Fruit fly (Drosophila melanogaster) whole organism, prepupa: ENCODE results near the gene CSN5.

ENCODE experiments used
- CG1621 ChIP-seq: fragments of 200-800 bp; sonication (Bioruptor generic); optimal IDR thresholded peaks from 3 replicates; lab custom pipeline; 2018; ENCODE audit warnings: missing biosample characterization, mild to moderate bottlenecking, missing genetic modification characterization
- CG16779 ChIP-seq: fragments of 200-800 bp; sonication (Bioruptor generic); optimal IDR thresholded peaks from 3 replicates; lab custom pipeline; 2017; ENCODE audit warnings: missing biosample characterization, mild to moderate bottlenecking, missing genetic modification characterization
- CG3032 ChIP-seq: fragments of 200-800 bp; optimal IDR thresholded peaks from 2 replicates; lab custom pipeline; 2019; ENCODE audit warnings: missing biosample characterization, mild to moderate bottlenecking, missing genetic modification characterization, moderate library complexity
- CG31627 ChIP-seq: fragments of 200-800 bp; sonication (Bioruptor generic); optimal IDR thresholded peaks from 3 replicates; lab custom pipeline; 2016; ENCODE audit warnings: missing biosample characterization, missing genetic modification characterization
- CG32006 ChIP-seq: fragments of 200-800 bp; sonication (Bioruptor generic); optimal IDR thresholded peaks from 3 replicates; lab custom pipeline; 2017; ENCODE audit warnings: missing biosample characterization, mild to moderate bottlenecking, missing genetic modification characterization
- CG34406 ChIP-seq: fragments of 200-800 bp; sonication (Bioruptor generic); optimal IDR thresholded peaks from 3 replicates; lab custom pipeline; 2016; ENCODE audit warnings: missing biosample characterization, missing genetic modification characterization
- CG6163 ChIP-seq: fragments of 200-800 bp; sonication (Bioruptor generic); IDR thresholded peaks from 3 replicates; pipeline ENCODE4 v1.3.6; 2022; ENCODE audit warnings: missing biosample characterization, missing genetic modification characterization
- CG6808 ChIP-seq: fragments of 200-800 bp; sonication (Bioruptor generic); optimal IDR thresholded peaks from 3 replicates; lab custom pipeline; 2017; ENCODE audit warnings: missing biosample characterization, missing genetic modification characterization, mild to moderate bottlenecking, moderate library complexity, missing genetic modification reagents
- CG6854 ChIP-seq: fragments of 200-800 bp; sonication (Bioruptor generic); optimal IDR thresholded peaks from 2 replicates; lab custom pipeline; 2017; ENCODE audit warnings: missing biosample characterization, mild to moderate bottlenecking, missing genetic modification characterization
- CG8119 ChIP-seq: fragments of 200-800 bp; sonication (Bioruptor generic); IDR thresholded peaks from 3 replicates; pipeline ENCODE4 v1.3.6; 2022; ENCODE audit warnings: missing biosample characterization, missing genetic modification characterization
- CG9139 ChIP-seq: fragments of 200-800 bp; sonication (Bioruptor generic); optimal IDR thresholded peaks from 3 replicates; lab custom pipeline; 2017; ENCODE audit warnings: missing biosample characterization, mild to moderate bottlenecking, missing genetic modification characterization
- Eip75B ChIP-seq: fragments of 200-800 bp; sonication (Bioruptor generic); optimal IDR thresholded peaks from 3 replicates; lab custom pipeline; 2016; ENCODE audit warnings: missing biosample characterization, missing genetic modification characterization
- Eip78C ChIP-seq: fragments of 200-800 bp; sonication (Bioruptor generic); peaks from one replicate; lab custom pipeline; 2016; ENCODE audit warnings: missing biosample characterization, missing genetic modification characterization
- Ets21C ChIP-seq: fragments of 200-800 bp; sonication (Bioruptor generic); optimal IDR thresholded peaks from 3 replicates; lab custom pipeline; 2016; ENCODE audit warnings: missing biosample characterization, missing genetic modification characterization
- Ets96B ChIP-seq: fragments of 200-800 bp; optimal IDR thresholded peaks from 2 replicates; lab custom pipeline; 2019; ENCODE audit warnings: missing biosample characterization, mild to moderate bottlenecking, missing genetic modification characterization, moderate library complexity
- Gug ChIP-seq: fragments of 200-800 bp; sonication (Bioruptor generic); IDR thresholded peaks from 2 replicates; pipeline ENCODE4 v1.3.6; 2022; ENCODE audit warnings: missing biosample characterization, missing genetic modification characterization
- Hr39 ChIP-seq: fragments of 200-800 bp; sonication (Bioruptor generic); optimal IDR thresholded peaks from 2 replicates; lab custom pipeline; 2016; ENCODE audit warnings: missing biosample characterization, missing genetic modification characterization
- Hr4 ChIP-seq: fragments of 200-800 bp; sonication (Bioruptor generic); optimal IDR thresholded peaks from 3 replicates; lab custom pipeline; 2016; ENCODE audit warnings: missing biosample characterization, missing genetic modification characterization
- Lpt ChIP-seq: fragments of 200-800 bp; sonication (Bioruptor generic); optimal IDR thresholded peaks from 3 replicates; lab custom pipeline; 2016; ENCODE audit warnings: missing biosample characterization, missing genetic modification characterization
- OdsH ChIP-seq: fragments of 200-800 bp; sonication (Bioruptor generic); optimal IDR thresholded peaks from 3 replicates; lab custom pipeline; 2016; ENCODE audit warnings: missing biosample characterization, missing genetic modification characterization
- Sox102F ChIP-seq: fragments of 200-800 bp; sonication (Bioruptor generic); optimal IDR thresholded peaks from 2 replicates; lab custom pipeline; 2016; ENCODE audit warnings: missing biosample characterization, mild to moderate bottlenecking, missing genetic modification characterization
- cyc ChIP-seq: fragments of 200-800 bp; sonication (Bioruptor generic); optimal IDR thresholded peaks from 3 replicates; lab custom pipeline; 2016; ENCODE audit warnings: missing biosample characterization, missing genetic modification characterization
- dac ChIP-seq: fragments of 200-800 bp; sonication (Bioruptor generic); optimal IDR thresholded peaks from 2 replicates; lab custom pipeline; 2017; ENCODE audit warnings: missing biosample characterization, mild to moderate bottlenecking, missing genetic modification characterization
- dsx ChIP-seq: fragments of 200-800 bp; optimal IDR thresholded peaks from 3 replicates; lab custom pipeline; 2019; ENCODE audit warnings: missing biosample characterization, mild to moderate bottlenecking, missing genetic modification characterization, moderate library complexity; ENCODE audit not compliant: poor library complexity, severe bottlenecking
- fd59A ChIP-seq: fragments of 200-800 bp; sonication (Bioruptor generic); optimal IDR thresholded peaks from 2 replicates; lab custom pipeline; 2017; ENCODE audit warnings: missing biosample characterization, mild to moderate bottlenecking, missing genetic modification characterization, missing genetic modification reagents
- fd85E ChIP-seq: fragments of 200-800 bp; sonication (Bioruptor generic); optimal IDR thresholded peaks from 3 replicates; lab custom pipeline; 2016; ENCODE audit warnings: missing biosample characterization, missing genetic modification characterization
- fkh ChIP-seq: fragments of 200-800 bp; sonication (Bioruptor generic); optimal IDR thresholded peaks from 3 replicates; lab custom pipeline; 2017; ENCODE audit warnings: missing biosample characterization, mild to moderate bottlenecking, missing genetic modification characterization, moderate library complexity
- lz ChIP-seq: fragments of 200-800 bp; sonication (Bioruptor generic); optimal IDR thresholded peaks from 3 replicates; lab custom pipeline; 2016; ENCODE audit warnings: missing biosample characterization, missing genetic modification characterization
- net ChIP-seq: fragments of 200-800 bp; sonication (Bioruptor generic); optimal IDR thresholded peaks from 3 replicates; lab custom pipeline; 2016; ENCODE audit warnings: missing biosample characterization, missing genetic modification characterization
- pdm3 ChIP-seq: fragments of 200-800 bp; sonication (Bioruptor generic); optimal IDR thresholded peaks from 3 replicates; lab custom pipeline; 2016; ENCODE audit warnings: missing biosample characterization, missing genetic modification characterization
- spab ChIP-seq: fragments of 200-800 bp; sonication (Bioruptor generic); optimal IDR thresholded peaks from 2 replicates; lab custom pipeline; 2017; ENCODE audit warnings: missing biosample characterization, mild to moderate bottlenecking, missing genetic modification characterization, missing genetic modification reagents
- ss ChIP-seq, 2 experiments: fragments of 200-800 bp; sonication (Bioruptor generic); optimal IDR thresholded peaks; 2 replicates in 1 of 2; 3 replicates in 1 of 2; lab custom pipeline; 2017 to 2018; ENCODE audit warnings: mild to moderate bottlenecking in 2 of 2, missing biosample characterization in 2 of 2, missing genetic modification characterization in 2 of 2, moderate library complexity in 1 of 2
- svp ChIP-seq: fragments of 200-800 bp; sonication (Bioruptor generic); peaks from one replicate; lab custom pipeline; 2016; ENCODE audit warnings: missing biosample characterization, missing genetic modification characterization

CSN5 gene

DNA sequence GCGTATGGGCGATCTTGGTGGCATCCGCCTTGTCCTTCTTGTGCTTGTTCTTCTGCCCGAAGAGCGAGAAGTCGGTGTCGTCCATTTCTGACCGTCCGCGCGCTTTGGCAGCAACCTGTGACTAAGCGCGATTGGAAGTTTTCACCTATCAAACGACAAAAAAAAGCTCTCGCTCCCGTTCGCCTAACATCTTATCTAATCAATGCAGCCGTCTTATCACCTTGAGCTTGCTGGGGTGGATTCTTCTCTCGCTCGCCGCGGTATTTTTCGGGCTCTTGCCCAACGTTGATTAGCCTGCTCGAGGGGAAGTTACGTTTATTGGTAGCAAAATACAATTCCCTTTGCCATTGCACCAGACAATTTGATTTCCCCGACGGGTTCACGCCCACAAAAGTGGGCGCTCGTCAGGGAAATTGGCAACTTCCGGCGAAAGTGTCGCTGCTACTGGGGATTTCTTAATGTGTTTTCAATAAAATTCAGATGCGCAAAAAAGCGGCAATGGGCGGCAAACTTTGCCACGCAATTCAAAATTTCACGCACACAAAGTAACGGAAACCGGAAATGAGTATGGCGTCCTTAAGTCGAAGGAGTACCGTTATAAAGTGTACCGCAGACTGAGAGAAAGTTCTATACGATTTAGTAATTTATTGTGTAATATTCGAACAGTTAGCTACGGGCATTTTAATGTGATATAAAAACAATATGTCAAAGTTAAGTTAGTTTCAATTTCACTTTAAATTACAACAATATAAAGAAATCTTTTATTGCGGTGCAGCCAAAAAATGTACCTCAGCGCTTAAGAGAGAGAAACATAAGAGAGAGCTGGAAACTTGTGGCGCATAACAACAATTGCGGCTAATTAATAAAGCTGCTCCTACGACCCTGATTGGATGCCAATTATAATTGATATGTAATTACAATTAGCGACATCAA is 31.3 kb downstream of the CSN5 start, which contains the start of gene Decay (continued):
- TF ChIP-seq CG3032 (no peak), OdsH (GFP tag; lab: Kevin White, UChicago) (peak; percentile 52), CG31627 (GFP tag; lab: Kevin White, UChicago) (peak; percentile 64), svp (GFP tag; lab: Kevin White, UChicago) (peak; percentile 81), Hr39 (GFP tag; lab: Kevin White, UChicago) (peak; percentile 55), CG16779 (tag; lab: Kevin White, UChicago) (no peak), CG8119 (GFP tag; lab: Robert Waterston, UW) (peak; percentile 58; the same call in 2 of the 3 replicates), Eip78C (GFP tag; lab: Kevin White, UChicago) (peak; percentile 87), CG9139 (GFP tag; lab: Kevin White, UChicago) (no peak), CG6163 (GFP tag; lab: Robert Waterston, UW) (no peak), Hr4 (GFP tag; lab: Kevin White, UChicago) (peak; percentile 61), CG34406 (peak; percentile 24), Sox102F (GFP tag; lab: Kevin White, UChicago) (peak; percentile 61), dsx (GFP tag; lab: Kevin White, UChicago) (no peak), cyc (GFP tag; lab: Kevin White, UChicago) (peak; percentile 37), fkh (no peak), Ets96B (tag; lab: Kevin White, UChicago) (no peak), net (peak; percentile 7), pdm3 (peak; percentile 51), spab (GFP tag; lab: Kevin White, UChicago) (no peak), lz (GFP tag; lab: Kevin White, UChicago) (peak; percentile 48), Eip75B (GFP tag; lab: Kevin White, UChicago) (peak; percentile 39)

DNA sequence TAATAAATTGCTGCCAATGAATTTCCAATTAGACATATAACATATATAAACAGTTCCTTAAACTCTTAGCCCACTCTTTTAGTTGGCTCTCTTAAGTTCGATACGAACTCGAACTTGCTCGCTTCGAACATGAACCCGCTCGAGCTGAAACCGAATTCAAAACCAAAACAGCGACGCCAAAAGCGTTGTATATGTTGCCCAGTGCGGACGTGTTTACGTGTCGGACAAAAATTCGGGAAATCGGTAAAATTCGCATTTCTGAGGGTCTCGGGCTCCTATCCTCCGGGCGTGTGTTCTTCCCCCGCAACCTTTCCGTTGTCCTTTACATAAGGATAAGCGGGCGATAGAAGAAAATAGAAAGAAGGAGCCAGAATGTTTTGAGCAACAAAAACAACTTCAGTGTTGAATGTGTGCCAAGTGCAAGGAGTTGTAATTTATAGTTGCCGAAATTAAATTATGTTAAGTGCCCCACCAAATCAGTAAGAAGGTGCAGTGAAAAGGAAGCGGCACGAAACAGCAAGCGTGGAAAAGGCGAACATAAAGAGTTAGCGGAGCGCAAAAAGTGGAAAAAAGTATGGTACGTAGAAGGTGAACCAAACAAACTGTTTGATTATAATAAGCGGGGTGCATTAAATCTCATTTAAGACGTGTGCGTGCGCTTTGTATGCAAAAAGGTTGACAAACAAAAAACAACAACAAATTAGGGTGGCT is 32.9 kb downstream of the CSN5 start, which contains the start of gene CG42342:
TSS of gene CG42342 (plus strand) at position 176 of the 711 bp plus-strand sequence.
- TF ChIP-seq CG6808 (GFP tag; lab: Kevin White, UChicago) (no peak), ss (GFP tag; optimal IDR thresholded peaks at IDR 0.05; lab: Kevin White, UChicago) (peak in 1 of 2 experiments; percentile 4), spab (GFP tag; lab: Kevin White, UChicago) (no peak), CG6854 (GFP tag; lab: Kevin White, UChicago) (peak; percentile 4), svp (GFP tag; lab: Kevin White, UChicago) (peak; percentile 2), Ets96B (tag; lab: Kevin White, UChicago) (no peak), CG3032 (no peak), fd85E (no peak), Eip78C (GFP tag; lab: Kevin White, UChicago) (peak; percentile 65)
- TF ChIP-seq, all 60 proteins: peak for 4

DNA sequence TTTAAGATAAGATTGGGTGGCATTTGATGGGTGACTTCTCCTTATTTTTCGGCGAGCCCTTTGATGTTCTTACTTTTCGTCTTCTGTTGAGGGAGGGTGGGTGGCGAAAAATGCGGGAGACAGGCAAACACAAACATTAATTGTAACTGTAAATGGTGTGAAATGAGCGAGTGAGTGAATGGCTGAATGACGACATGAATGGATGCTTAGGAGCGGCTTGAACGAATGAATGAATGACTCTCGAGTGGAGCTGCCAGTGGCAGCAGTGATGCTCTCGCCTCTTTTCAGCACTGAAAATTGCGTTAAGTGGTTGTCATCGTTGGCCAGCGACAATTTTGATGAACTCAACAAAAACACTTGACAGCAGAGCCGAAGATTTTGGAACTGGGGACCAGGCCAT is 34.6 kb downstream of the CSN5 start:
- no peak for TF ChIP-seq fd59A
- TF ChIP-seq CG32006 (GFP tag; lab: Kevin White, UChicago): no peak
- no peak for TF ChIP-seq Lpt (GFP tag; lab: Kevin White, UChicago)
- no peak for TF ChIP-seq Gug (GFP tag; lab: Robert Waterston, UW)
- TF ChIP-seq Eip75B (GFP tag; lab: Kevin White, UChicago): no peak
- TF ChIP-seq dac (GFP tag; lab: Kevin White, UChicago): no peak
- TF ChIP-seq Eip78C (GFP tag; lab: Kevin White, UChicago): no peak
- no peak for TF ChIP-seq CG6163 (GFP tag; lab: Robert Waterston, UW)
- TF ChIP-seq Ets21C (GFP tag; lab: Kevin White, UChicago): no peak
- no peak for TF ChIP-seq spab (GFP tag; lab: Kevin White, UChicago)
- TF ChIP-seq OdsH (GFP tag; lab: Kevin White, UChicago): no peak
- TF ChIP-seq fkh: no peak
- TF ChIP-seq CG1621 (tag; lab: Kevin White, UChicago): no peak
- TF ChIP-seq CG16779 (tag; lab: Kevin White, UChicago): no peak
- no peak for TF ChIP-seq CG8119 (GFP tag; lab: Robert Waterston, UW)
- TF ChIP-seq ss (GFP tag; optimal IDR thresholded peaks at IDR 0.05; lab: Kevin White, UChicago): no peak
